Fruit fly (Drosophila melanogaster) whole organism, prepupa: ENCODE data around the gene Pld3.
A peak's percentile ranks its signal among the peaks of the same experiment; 100 is the strongest.

Experiments
- CG15336 ChIP-seq: fragments of 200-800 bp; sonication (Bioruptor generic); IDR thresholded peaks from 2 replicates; pipeline ENCODE4 v1.3.6; 2022; ENCODE audit warnings: missing biosample characterization, missing genetic modification characterization
- CG16779 ChIP-seq: fragments of 200-800 bp; sonication (Bioruptor generic); optimal IDR thresholded peaks from 3 replicates; lab custom pipeline; 2017; ENCODE audit warnings: missing biosample characterization, mild to moderate bottlenecking, missing genetic modification characterization
- CG3032 ChIP-seq: fragments of 200-800 bp; optimal IDR thresholded peaks from 2 replicates; lab custom pipeline; 2019; ENCODE audit warnings: missing biosample characterization, mild to moderate bottlenecking, missing genetic modification characterization, moderate library complexity
- CG34406 ChIP-seq: fragments of 200-800 bp; sonication (Bioruptor generic); optimal IDR thresholded peaks from 3 replicates; lab custom pipeline; 2016; ENCODE audit warnings: missing biosample characterization, missing genetic modification characterization
- CG6808 ChIP-seq: fragments of 200-800 bp; sonication (Bioruptor generic); optimal IDR thresholded peaks from 3 replicates; lab custom pipeline; 2017; ENCODE audit warnings: missing biosample characterization, missing genetic modification characterization, mild to moderate bottlenecking, moderate library complexity, missing genetic modification reagents
- CG6854 ChIP-seq: fragments of 200-800 bp; sonication (Bioruptor generic); optimal IDR thresholded peaks from 2 replicates; lab custom pipeline; 2017; ENCODE audit warnings: missing biosample characterization, mild to moderate bottlenecking, missing genetic modification characterization
- Hr39 ChIP-seq: fragments of 200-800 bp; sonication (Bioruptor generic); optimal IDR thresholded peaks from 2 replicates; lab custom pipeline; 2016; ENCODE audit warnings: missing biosample characterization, missing genetic modification characterization
- Met ChIP-seq: fragments of 200-800 bp; sonication (Bioruptor generic); optimal IDR thresholded peaks from 3 replicates; lab custom pipeline; 2016; ENCODE audit warnings: missing biosample characterization, missing genetic modification characterization
- OdsH ChIP-seq: fragments of 200-800 bp; sonication (Bioruptor generic); optimal IDR thresholded peaks from 3 replicates; lab custom pipeline; 2016; ENCODE audit warnings: missing biosample characterization, missing genetic modification characterization
- Sox102F ChIP-seq: fragments of 200-800 bp; sonication (Bioruptor generic); optimal IDR thresholded peaks from 2 replicates; lab custom pipeline; 2016; ENCODE audit warnings: missing biosample characterization, mild to moderate bottlenecking, missing genetic modification characterization
- dsx ChIP-seq: fragments of 200-800 bp; optimal IDR thresholded peaks from 3 replicates; lab custom pipeline; 2019; ENCODE audit warnings: missing biosample characterization, mild to moderate bottlenecking, missing genetic modification characterization, moderate library complexity; ENCODE audit not compliant: poor library complexity, severe bottlenecking
- esn ChIP-seq: fragments of 200-800 bp; sonication (Bioruptor generic); optimal IDR thresholded peaks from 2 replicates; lab custom pipeline; 2016; ENCODE audit warnings: missing biosample characterization, mild to moderate bottlenecking, missing genetic modification characterization, moderate library complexity
- fkh ChIP-seq: fragments of 200-800 bp; sonication (Bioruptor generic); optimal IDR thresholded peaks from 3 replicates; lab custom pipeline; 2017; ENCODE audit warnings: missing biosample characterization, mild to moderate bottlenecking, missing genetic modification characterization, moderate library complexity
- topi ChIP-seq: fragments of 200-800 bp; sonication (Bioruptor generic); optimal IDR thresholded peaks from 3 replicates; lab custom pipeline; 2016; ENCODE audit warnings: missing biosample characterization, missing genetic modification characterization

dm6 chr2L:21166422-21166821 lies 7.8 kb downstream of the Pld3 start:
- no peak for TF ChIP-seq Sox102F
- peak; percentile 30 for TF ChIP-seq esn (GFP tag; lab: Kevin White, UChicago)
- TF ChIP-seq CG34406: no peak
- no peak for TF ChIP-seq dsx (GFP tag; lab: Kevin White, UChicago)
- no peak for TF ChIP-seq topi (GFP tag; lab: Kevin White, UChicago)
- no peak for TF ChIP-seq CG6808
- TF ChIP-seq OdsH: no peak
- no peak for TF ChIP-seq CG15336 (GFP tag; lab: Robert Waterston, UW)
- no peak for TF ChIP-seq fkh
- TF ChIP-seq CG3032 (tag; lab: Kevin White, UChicago): no peak
- no peak for TF ChIP-seq Hr39 (GFP tag; lab: Kevin White, UChicago)
- no peak for TF ChIP-seq CG6854
- TF ChIP-seq CG16779 (tag; lab: Kevin White, UChicago): no peak
- TF ChIP-seq Met: no peak
